Worm (Caenorhabditis elegans) whole organism, dauer: ENCODE measurements around the gene C54D10.4.
"Not testable (repeated sequence)": the region's sequence is repeated elsewhere in the genome, so short reads cannot be mapped to it uniquely, and the experiment has no call there.

ENCODE experiments used
- unc-62 ChIP-seq: sonication (generic microtip); optimal IDR thresholded peaks from 2 replicates; lab custom pipeline; 2017; ENCODE audit warnings: missing biosample characterization, missing genetic modification reagents, missing genetic modification characterization

Gene C54D10.4

DNA sequence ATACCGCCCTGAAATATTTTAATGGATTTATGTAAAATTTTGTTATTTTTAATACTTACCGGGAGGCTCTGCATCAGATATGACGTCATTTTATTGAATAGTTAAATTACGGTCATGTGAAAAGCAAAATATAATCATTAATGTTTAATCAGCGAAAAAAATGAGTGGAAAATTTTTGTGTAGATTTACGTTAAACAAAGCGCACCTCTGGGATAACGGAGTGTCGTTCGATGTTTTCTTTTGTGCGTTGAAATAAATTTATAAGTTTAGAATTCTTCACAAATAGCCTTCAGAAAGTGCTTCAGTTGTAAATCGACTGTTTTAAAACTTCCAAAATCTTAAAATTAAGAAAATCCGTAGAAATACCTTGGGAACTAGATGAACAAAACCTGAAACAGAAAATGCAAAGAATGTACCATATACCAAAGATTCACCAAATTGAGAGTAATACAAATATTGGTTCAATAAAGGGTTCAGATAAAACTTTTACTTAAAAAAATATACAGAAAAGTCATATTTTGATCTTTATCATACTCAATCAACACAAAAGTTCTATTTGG, 20.0 kb downstream of the C54D10.4 start, which contains the start of the genes K01D12.20 and miga-1:
Gene K01D12.20 (minus strand): TSS at position 138 of the 560 bp plus-strand sequence.
Gene miga-1 (minus strand): TSS at position 183 of the 560 bp plus-strand sequence.
- no peak for TF ChIP-seq unc-62 (GFP tag; lab: Kevin White, UChicago)

DNA sequence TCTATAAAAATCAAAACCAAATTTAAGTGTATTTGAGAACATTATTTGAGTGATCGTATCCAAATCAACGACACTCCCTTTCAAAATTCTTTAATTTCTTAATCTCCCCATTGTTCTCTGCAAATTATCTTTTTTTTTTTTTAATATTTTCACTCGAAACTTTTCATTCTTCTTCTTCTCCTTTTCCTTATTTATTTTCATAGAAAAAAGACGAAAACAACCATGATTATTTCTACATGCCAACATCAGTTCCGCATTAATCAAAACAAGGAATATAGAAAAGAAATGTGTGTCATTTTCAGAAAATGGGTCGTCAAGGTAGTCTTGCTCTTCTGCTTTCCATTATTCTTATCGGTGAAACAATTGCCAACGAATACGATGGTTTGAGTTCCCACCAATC, 23.2 kb downstream of the C54D10.4 start, which contains the start of gene K01D12.5:
Gene K01D12.5 (plus strand): TSS at position 301 of the 400 bp plus-strand sequence.
- TF ChIP-seq unc-62 (GFP tag; lab: Kevin White, UChicago), result no peak

DNA sequence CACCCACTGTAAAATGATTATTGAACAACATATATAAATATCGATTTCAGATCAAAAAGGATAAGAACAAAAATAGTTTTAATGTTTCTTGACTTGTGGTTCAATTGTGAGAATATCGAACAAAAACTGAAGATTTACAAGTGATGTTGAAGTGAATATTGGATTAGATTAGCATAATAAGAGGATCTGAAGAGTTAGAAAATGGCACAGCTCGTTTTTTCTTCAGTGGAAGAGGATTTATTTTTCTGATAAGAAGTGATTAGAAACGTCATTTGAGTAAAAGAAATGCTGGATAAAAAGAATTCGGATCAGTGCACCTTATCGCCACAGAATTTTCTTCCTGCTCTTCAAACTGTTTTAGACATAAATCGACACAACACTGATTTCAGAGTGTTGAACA, 25.0 kb downstream of the C54D10.4 start, which contains the start of gene twk-14:
Gene twk-14 (minus strand): TSS at position 8 of the 400 bp plus-strand sequence.
- no peak for TF ChIP-seq unc-62 (GFP tag; lab: Kevin White, UChicago)

DNA sequence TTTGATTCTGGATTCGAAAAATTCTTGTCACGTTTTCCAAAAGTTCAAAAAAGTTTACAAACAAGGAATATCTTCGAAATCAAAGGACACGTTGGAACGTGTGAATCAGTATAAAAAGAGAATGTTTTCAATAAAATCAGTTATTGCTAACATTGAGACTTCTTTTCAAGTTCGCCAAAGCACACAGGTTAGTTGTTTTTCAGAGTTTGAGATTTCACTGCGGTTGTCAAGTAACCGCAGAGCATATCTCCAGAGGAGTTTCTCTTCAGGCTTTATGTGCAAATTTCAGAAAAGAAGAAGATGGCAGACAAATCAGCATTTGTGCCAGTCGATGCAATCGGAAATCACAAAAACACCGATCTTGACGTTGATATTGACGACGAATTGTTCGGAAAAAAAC, 34.6 kb downstream of the C54D10.4 start, which contains the start of gene K01D12.15:
Gene K01D12.15 (plus strand): TSS at position 301 of the 400 bp plus-strand sequence.
- no peak for TF ChIP-seq unc-62 (GFP tag; lab: Kevin White, UChicago)

DNA sequence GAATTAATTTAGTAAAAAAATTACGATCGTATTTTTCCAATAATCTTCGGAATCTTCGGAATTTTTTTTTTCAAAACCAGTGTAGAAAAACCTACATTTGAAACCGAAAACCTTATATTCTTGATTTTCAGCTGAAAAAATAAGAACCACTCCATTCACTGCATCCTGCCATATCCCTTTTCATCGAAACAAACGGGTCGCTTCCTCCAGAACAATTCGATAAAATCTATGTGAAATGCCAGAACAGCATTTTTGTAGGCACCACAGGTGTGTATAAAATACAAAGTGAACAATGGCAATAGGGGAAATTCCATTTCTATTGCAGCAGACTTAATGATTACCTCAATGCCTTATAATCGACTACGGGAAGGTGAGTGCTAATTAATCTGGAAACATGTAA, 43.5 kb downstream of the C54D10.4 start, which contains the start of gene K01D12.1:
Gene K01D12.1 (plus strand): TSS at position 301 of the 400 bp plus-strand sequence.
- no peak for TF ChIP-seq unc-62 (GFP tag; lab: Kevin White, UChicago)

DNA sequence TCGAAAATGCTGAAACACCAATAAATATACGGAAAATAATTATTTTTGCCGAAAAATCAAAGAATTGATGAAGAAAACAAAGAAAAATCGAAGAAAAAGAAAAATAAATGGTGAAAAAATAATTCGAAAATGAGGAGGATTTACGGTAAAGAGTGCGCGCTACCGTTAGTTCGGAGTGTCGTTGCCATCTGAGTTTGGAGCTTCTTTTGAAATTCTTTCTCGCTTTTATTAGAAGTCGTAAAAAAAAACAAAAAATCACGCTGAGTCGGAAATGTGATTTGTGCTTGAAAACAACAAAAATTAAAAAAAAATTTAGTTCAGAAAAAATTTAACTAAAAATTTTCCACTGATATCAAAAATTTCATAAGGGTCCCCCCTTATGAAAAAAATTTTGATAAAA, 46.5 kb downstream of the C54D10.4 start, which contains the start of gene F23H12.10:
Gene F23H12.10 (minus strand): TSS at position 12 of the 400 bp plus-strand sequence.
- not testable (repeated sequence) for TF ChIP-seq unc-62 (GFP tag; lab: Kevin White, UChicago)

DNA sequence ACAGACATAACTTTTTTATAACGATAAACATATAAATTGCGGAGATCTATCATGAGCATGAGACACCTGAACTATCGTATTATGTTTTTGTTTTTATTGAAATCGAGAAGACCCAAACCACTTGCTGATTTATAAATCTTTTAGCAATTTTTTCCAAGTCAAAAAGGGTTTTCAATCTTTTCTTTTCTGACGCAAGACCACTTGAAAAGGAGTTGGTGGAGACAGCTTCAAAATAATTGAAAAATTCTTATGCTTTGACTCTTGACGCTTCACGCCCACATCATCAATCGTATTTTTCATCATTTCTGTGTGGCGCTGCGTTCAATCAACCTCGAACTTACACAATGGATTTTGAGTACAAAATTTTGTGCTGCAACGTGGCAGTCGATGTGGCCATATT, 49.4 kb downstream of the C54D10.4 start, which contains the start of gene F23H12.7:
Gene F23H12.7 (plus strand): TSS at position 301 of the 400 bp plus-strand sequence.
- TF ChIP-seq unc-62 (GFP tag; lab: Kevin White, UChicago), result no peak

DNA sequence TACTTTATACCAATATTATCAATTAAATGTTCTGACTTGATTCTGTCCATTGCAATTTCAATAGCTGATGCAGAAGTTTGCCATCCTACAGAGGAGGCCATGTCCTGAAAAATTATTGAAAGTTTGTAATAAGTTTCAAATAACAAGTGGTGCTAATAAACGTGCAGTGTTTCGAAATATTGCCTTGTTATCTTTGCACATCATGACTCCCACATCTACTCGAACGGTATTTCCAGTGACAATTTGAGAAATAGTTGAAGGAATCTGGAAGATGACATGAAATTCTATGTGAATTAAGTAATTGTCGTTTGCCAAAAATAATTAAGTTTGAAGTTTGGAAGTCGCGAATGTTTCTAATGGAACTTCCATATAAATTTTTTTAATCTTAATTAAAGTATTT, 51.3 kb downstream of the C54D10.4 start, which contains the start of gene gcy-13:
Gene gcy-13 (minus strand): TSS at position 101 of the 400 bp plus-strand sequence.
- no peak for TF ChIP-seq unc-62 (GFP tag; lab: Kevin White, UChicago)
